Worm (Caenorhabditis elegans): ENCODE data around the gene far-8.

- no peak for TF ChIP-seq ztf-11 (tag; optimal IDR thresholded peaks at IDR 0.05)
- TF ChIP-seq fos-1 (tag; optimal IDR thresholded peaks at IDR 0.05), result no peak
- no peak for TF ChIP-seq snpc-4 (tag; optimal IDR thresholded peaks at IDR 0.05)
- TF ChIP-seq skn-1 (tag; optimal IDR thresholded peaks at IDR 0.05), result no peak
- TF ChIP-seq daf-12 (tag; optimal IDR thresholded peaks at IDR 0.05), result no peak
- no peak for TF ChIP-seq nhr-28 (tag; optimal IDR thresholded peaks at IDR 0.05)
- TF ChIP-seq lin-15B (tag; optimal IDR thresholded peaks at IDR 0.05), result no peak
- no peak for TF ChIP-seq pqm-1 (tag; optimal IDR thresholded peaks at IDR 0.05)
- no peak for TF ChIP-seq unc-39 (tag; optimal IDR thresholded peaks at IDR 0.05)
- no peak for TF ChIP-seq nhr-11 (tag; optimal IDR thresholded peaks at IDR 0.05)
- TF ChIP-seq nfya-1 (tag; optimal IDR thresholded peaks at IDR 0.05; ENCODE audit: insufficient read depth), result no peak
- TF ChIP-seq nhr-237 (tag; optimal IDR thresholded peaks at IDR 0.05), result no peak
- no peak for TF ChIP-seq nhr-23 (tag; optimal IDR thresholded peaks at IDR 0.05)
- no peak for TF ChIP-seq mdl-1 (tag; optimal IDR thresholded peaks at IDR 0.05)
Observed at ce11 chrIII:842630-843029, at the start of gene far-8.

Measured in whole organism, L3 larva.